Fruit fly (Drosophila melanogaster): ENCODE results near the gene CG33061.

DNA sequence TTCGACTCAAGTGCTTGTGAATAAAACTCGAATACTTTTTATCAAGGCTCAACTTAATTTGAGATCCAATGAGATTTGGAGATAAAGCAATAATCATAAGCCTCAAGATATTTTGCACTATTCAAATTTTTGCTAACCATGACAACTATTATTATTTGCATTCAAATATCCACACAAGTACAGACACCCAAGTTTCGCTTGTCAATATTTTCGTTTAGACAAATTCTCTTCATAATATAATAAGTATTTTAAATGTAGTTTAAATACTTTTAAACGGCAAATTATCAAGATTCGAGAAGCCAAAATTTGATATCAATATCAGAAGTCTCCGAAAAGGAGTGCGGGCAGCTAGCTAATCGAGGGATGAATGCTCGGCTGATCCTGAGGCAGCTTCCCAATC is at the start of gene CG33061:
- TF ChIP-seq CG9609 (GFP tag; optimal IDR thresholded peaks at IDR 0.05) (no peak), tup (GFP tag; optimal IDR thresholded peaks at IDR 0.05) (no peak), Sox102F (GFP tag; optimal IDR thresholded peaks at IDR 0.05) (no peak)
